Worm (Caenorhabditis elegans) whole organism, young adult: Measurements from ENCODE around the gene F26H11.8.

Source experiments
- B0019.2 ChIP-seq: fragments of 200-800 bp; sonication (Bioruptor generic); conservative IDR thresholded peaks from 2 replicates; pipeline ENCODE4 v1.3.6; 2022; ENCODE audit warnings: missing genetic modification reagents, missing genetic modification characterization, missing compliant biosample characterization
- C17E4.6 ChIP-seq: fragments of 200-800 bp; sonication (Bioruptor generic); IDR thresholded peaks from 2 replicates; pipeline ENCODE4 v1.3.6; 2022; ENCODE audit warnings: missing genetic modification reagents, missing genetic modification characterization, missing compliant biosample characterization
- F55B11.4 ChIP-seq: sonication (generic microtip); optimal IDR thresholded peaks from 2 replicates; lab custom pipeline; 2016; ENCODE audit warnings: missing compliant biosample characterization, missing genetic modification characterization, borderline replicate concordance; ENCODE audit not compliant: insufficient read depth
- F57A8.1 ChIP-seq: fragments of 200-800 bp; sonication (Bioruptor generic); optimal IDR thresholded peaks from 2 replicates; lab custom pipeline; 2018; ENCODE audit warnings: mild to moderate bottlenecking, missing genetic modification characterization, moderate library complexity, missing compliant biosample characterization
- K11D2.4 ChIP-seq: fragments of 200-800 bp; sonication (Bioruptor generic); IDR thresholded peaks from 2 replicates; pipeline ENCODE4 v1.3.6; 2022; ENCODE audit warnings: missing genetic modification reagents, missing genetic modification characterization, missing compliant biosample characterization
- aptf-2 ChIP-seq: fragments of 200-800 bp; sonication (Bioruptor generic); conservative IDR thresholded peaks from 2 replicates; pipeline ENCODE4 v1.3.6; 2022; ENCODE audit warnings: missing genetic modification reagents, missing genetic modification characterization, missing compliant biosample characterization
- attf-3 ChIP-seq: fragments of 200-800 bp; sonication (Bioruptor generic); conservative IDR thresholded peaks from 2 replicates; pipeline ENCODE4 v1.3.6; 2022; ENCODE audit warnings: missing genetic modification reagents, missing genetic modification characterization, missing compliant biosample characterization
- attf-6 ChIP-seq: fragments of 200-800 bp; sonication (Bioruptor generic); IDR thresholded peaks from 2 replicates; pipeline ENCODE4 v1.3.6; 2022; ENCODE audit warnings: missing genetic modification reagents, missing genetic modification characterization, missing compliant biosample characterization
- bed-2 ChIP-seq: fragments of 200-800 bp; sonication (Bioruptor generic); IDR thresholded peaks from 2 replicates; pipeline ENCODE4 v1.3.6; 2022; ENCODE audit warnings: missing genetic modification reagents, missing genetic modification characterization, missing compliant biosample characterization
- ceh-40 ChIP-seq: fragments of 200-800 bp; sonication (Bioruptor generic); IDR thresholded peaks from 2 replicates; pipeline ENCODE4 v1.3.6; 2022; ENCODE audit warnings: missing genetic modification characterization, missing compliant biosample characterization
- ceh-58 ChIP-seq: fragments of 200-800 bp; sonication (Bioruptor generic); IDR thresholded peaks from 2 replicates; pipeline ENCODE4 v1.3.6; 2022; ENCODE audit warnings: missing genetic modification characterization, missing compliant biosample characterization
- chd-7 ChIP-seq: sonication (generic microtip); optimal IDR thresholded peaks from 2 replicates; lab custom pipeline; 2016; ENCODE audit warnings: mild to moderate bottlenecking, missing genetic modification characterization, moderate library complexity, missing compliant biosample characterization
- dox-1 ChIP-seq: fragments of 200-800 bp; sonication (Bioruptor generic); IDR thresholded peaks from 2 replicates; pipeline ENCODE4 v1.3.6; 2022; ENCODE audit warnings: missing genetic modification reagents, missing genetic modification characterization, missing compliant biosample characterization
- dpff-1 ChIP-seq: sonication (generic microtip); optimal IDR thresholded peaks from 2 replicates; lab custom pipeline; 2017; ENCODE audit warnings: mild to moderate bottlenecking, missing genetic modification characterization, missing compliant biosample characterization
- dpl-1 ChIP-seq: fragments of 150-350 bp; optimal IDR thresholded peaks from 2 replicates; lab custom pipeline; 2014; ENCODE audit warnings: missing biosample characterization, missing genetic modification reagents, missing genetic modification characterization
- egl-44 ChIP-seq: fragments of 200-800 bp; sonication (Bioruptor generic); IDR thresholded peaks from 2 replicates; pipeline ENCODE4 v1.3.6; 2022; ENCODE audit warnings: missing genetic modification reagents, missing genetic modification characterization, missing compliant biosample characterization
- fkh-3 ChIP-seq: sonication (generic microtip); optimal IDR thresholded peaks from 2 replicates; lab custom pipeline; 2016; ENCODE audit warnings: mild to moderate bottlenecking, missing genetic modification characterization, missing compliant biosample characterization
- gei-17 ChIP-seq: fragments of 200-800 bp; sonication (Bioruptor generic); optimal IDR thresholded peaks from 2 replicates; lab custom pipeline; 2018; ENCODE audit warnings: mild to moderate bottlenecking, missing genetic modification characterization, missing compliant biosample characterization
- hlh-26 ChIP-seq: fragments of 200-800 bp; sonication (Bioruptor generic); conservative IDR thresholded peaks from 2 replicates; pipeline ENCODE4 v1.3.6; 2022; ENCODE audit warnings: missing genetic modification reagents, missing genetic modification characterization, missing compliant biosample characterization
- hrde-1 ChIP-seq: sonication (generic microtip); optimal IDR thresholded peaks from 2 replicates; lab custom pipeline; 2016; ENCODE audit warnings: missing genetic modification characterization, mild to moderate bottlenecking, missing compliant biosample characterization, moderate library complexity, missing genotype, missing genetic modification reagents, borderline replicate concordance
- hsf-1 ChIP-seq: fragments of 200-800 bp; sonication (Bioruptor generic); IDR thresholded peaks from 2 replicates; pipeline ENCODE4 v1.3.6; 2022; ENCODE audit warnings: missing genetic modification reagents, missing genetic modification characterization, missing compliant biosample characterization
- lin-26 ChIP-seq: fragments of 200-800 bp; sonication (Bioruptor generic); IDR thresholded peaks from 2 replicates; pipeline ENCODE4 v1.3.6; 2022; ENCODE audit warnings: missing genetic modification reagents, missing genetic modification characterization, missing compliant biosample characterization
- lin-40 ChIP-seq: sonication (generic microtip); optimal IDR thresholded peaks from 2 replicates; lab custom pipeline; 2016; ENCODE audit warnings: missing genetic modification characterization, mild to moderate bottlenecking, missing compliant biosample characterization, missing genotype, missing genetic modification reagents
- lin-54 ChIP-seq: fragments of 200-800 bp; sonication (Bioruptor generic); optimal IDR thresholded peaks from 2 replicates; lab custom pipeline; 2018; ENCODE audit warnings: mild to moderate bottlenecking, missing genetic modification characterization, missing compliant biosample characterization
- lir-1 ChIP-seq: fragments of 200-800 bp; sonication (Bioruptor generic); conservative IDR thresholded peaks from 2 replicates; pipeline ENCODE4 v1.3.6; 2022; ENCODE audit warnings: missing genetic modification reagents, missing genetic modification characterization, missing compliant biosample characterization
- madf-3 ChIP-seq: fragments of 200-800 bp; sonication (Bioruptor generic); IDR thresholded peaks from 2 replicates; pipeline ENCODE4 v1.3.6; 2022; ENCODE audit warnings: missing genetic modification reagents, missing genetic modification characterization, missing compliant biosample characterization
- mcd-1 ChIP-seq: fragments of 200-800 bp; sonication (Bioruptor generic); IDR thresholded peaks from 2 replicates; pipeline ENCODE4 v1.3.6; 2022; ENCODE audit warnings: missing genetic modification reagents, missing genetic modification characterization, missing compliant biosample characterization
- mxl-1 ChIP-seq: sonication (generic microtip); optimal IDR thresholded peaks from 2 replicates; lab custom pipeline; 2016; ENCODE audit warnings: missing genetic modification characterization, missing compliant biosample characterization
- nfyb-1 ChIP-seq: fragments of 200-800 bp; sonication (Bioruptor generic); IDR thresholded peaks from 2 replicates; pipeline ENCODE4 v1.3.6; 2022; ENCODE audit warnings: missing genetic modification reagents, missing genetic modification characterization, missing compliant biosample characterization
- pbrm-1 ChIP-seq: fragments of 200-800 bp; sonication (Bioruptor generic); IDR thresholded peaks from 2 replicates; pipeline ENCODE4 v1.3.6; 2022; ENCODE audit warnings: missing genetic modification reagents, missing genetic modification characterization, missing compliant biosample characterization
- sdz-38 ChIP-seq: sonication (generic microtip); optimal IDR thresholded peaks from 2 replicates; lab custom pipeline; 2016; ENCODE audit warnings: missing genotype, missing genetic modification characterization, missing compliant biosample characterization
- snpc-1.1 ChIP-seq: sonication (generic microtip); optimal IDR thresholded peaks from 2 replicates; lab custom pipeline; 2017; ENCODE audit warnings: missing genetic modification characterization, mild to moderate bottlenecking, missing compliant biosample characterization, antibody characterized with exemption, moderate library complexity, missing genotype, missing genetic modification reagents; ENCODE audit not compliant: insufficient read depth
- snpc-4 ChIP-seq, 5 experiments: fragments of 150-350 bp in 1 of 5; sonication (generic microtip) in 4 of 5; optimal IDR thresholded peaks; 2 replicates each; lab custom pipeline; 2014 to 2018; ENCODE audit warnings: missing genetic modification characterization in 5 of 5, missing biosample characterization in 3 of 5, antibody characterized with exemption in 2 of 5, mild to moderate bottlenecking in 2 of 5, missing compliant biosample characterization in 2 of 5, missing genotype in 2 of 5, moderate library complexity in 2 of 5, missing genetic modification reagents in 1 of 5
- sptf-2 ChIP-seq: fragments of 200-800 bp; sonication (Bioruptor generic); optimal IDR thresholded peaks from 2 replicates; lab custom pipeline; 2018; ENCODE audit warnings: mild to moderate bottlenecking, missing genetic modification characterization, missing compliant biosample characterization
- tbp1 ChIP-seq: fragments of 200-800 bp; sonication (Bioruptor generic); optimal IDR thresholded peaks from 2 replicates; lab custom pipeline; 2018; ENCODE audit warnings: mild to moderate bottlenecking, missing genetic modification characterization, missing compliant biosample characterization
- tlf-1 ChIP-seq: fragments of 200-800 bp; sonication (Bioruptor generic); optimal IDR thresholded peaks from 2 replicates; lab custom pipeline; 2018; ENCODE audit warnings: mild to moderate bottlenecking, missing genetic modification characterization, missing compliant biosample characterization
- unc-62 ChIP-seq: fragments of 150-350 bp; optimal IDR thresholded peaks from 2 replicates; lab custom pipeline; 2014; ENCODE audit warnings: missing biosample characterization, missing genetic modification reagents, missing genetic modification characterization
- xnd-1 ChIP-seq: sonication (generic microtip); optimal IDR thresholded peaks from 2 replicates; lab custom pipeline; 2016; ENCODE audit warnings: missing genotype, missing genetic modification reagents, missing genetic modification characterization, missing compliant biosample characterization
- ztf-22 ChIP-seq: fragments of 200-800 bp; sonication (Bioruptor generic); optimal IDR thresholded peaks from 2 replicates; lab custom pipeline; 2018; ENCODE audit warnings: mild to moderate bottlenecking, missing genetic modification characterization, moderate library complexity, missing compliant biosample characterization
- ztf-25 ChIP-seq: fragments of 200-800 bp; sonication (Bioruptor generic); IDR thresholded peaks from 2 replicates; pipeline ENCODE4 v1.3.6; 2022; ENCODE audit warnings: missing genetic modification reagents, missing genetic modification characterization, missing compliant biosample characterization
- ztf-6 ChIP-seq: fragments of 200-800 bp; sonication (Bioruptor generic); IDR thresholded peaks from 2 replicates; pipeline ENCODE4 v1.3.6; 2022; ENCODE audit warnings: missing genetic modification reagents, missing genetic modification characterization, missing compliant biosample characterization

Gene F26H11.8

DNA sequence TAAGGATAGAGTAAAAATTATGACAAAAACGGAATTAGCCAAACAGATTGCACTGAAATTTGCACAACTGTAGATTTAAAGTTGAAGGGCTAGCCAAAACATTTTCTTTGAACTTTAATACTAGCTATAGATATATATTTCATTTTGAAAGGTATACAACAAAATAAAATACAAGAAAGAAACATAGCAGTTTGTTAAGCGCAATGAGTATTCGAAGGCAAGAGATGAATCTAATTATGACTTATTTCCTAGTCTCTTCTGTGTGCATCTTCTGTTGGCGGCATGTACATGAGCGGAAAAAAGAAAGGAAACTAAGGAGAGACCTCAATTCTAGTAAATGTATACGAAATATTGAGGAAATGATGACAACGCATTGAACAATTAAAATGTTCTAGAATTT, 43.8 kb downstream of the F26H11.8 start:
- no peak for TF ChIP-seq lin-26 (GFP tag; lab: Robert Waterston, UW)
- TF ChIP-seq mcd-1 = no peak
- TF ChIP-seq tbp1 (GFP tag; lab: Kevin White, UChicago) = no peak
- no peak for TF ChIP-seq dox-1 (GFP tag; lab: Robert Waterston, UW)
- no peak for TF ChIP-seq egl-44
- TF ChIP-seq hrde-1 (tag; lab: Kevin White, UChicago) = no peak
- no peak for TF ChIP-seq F55B11.4 (tag; lab: Kevin White, UChicago)
- TF ChIP-seq lin-40 (tag; lab: Kevin White, UChicago) = no peak
- TF ChIP-seq ztf-6 (GFP tag; lab: Robert Waterston, UW) = no peak
- no peak for TF ChIP-seq ceh-58 (GFP tag; lab: Robert Waterston, UW)
- TF ChIP-seq pbrm-1 (GFP tag; lab: Robert Waterston, UW) = no peak
- no peak for TF ChIP-seq lir-1 (GFP tag; lab: Robert Waterston, UW)
- TF ChIP-seq attf-6 (GFP tag; lab: Robert Waterston, UW) = no peak
- TF ChIP-seq F57A8.1 (GFP tag; lab: Kevin White, UChicago) = no peak

ce11 chrII:14433712-14434352, 45.5 kb downstream of the F26H11.8 start:
- TF ChIP-seq attf-3 (GFP tag; lab: Robert Waterston, UW) (no peak), gei-17 (GFP tag; lab: Kevin White, UChicago) (no peak), bed-2 (GFP tag; lab: Robert Waterston, UW) (no peak), ceh-40 (GFP tag; lab: Robert Waterston, UW) (no peak), ztf-22 (GFP tag; lab: Kevin White, UChicago) (no peak), chd-7 (tag; lab: Kevin White, UChicago) (peak; percentile 8)
- TF ChIP-seq, all 124 proteins: peak for 1

ce11 chrII:14437116-14437515, 48.8 kb downstream of the F26H11.8 start:
- TF ChIP-seq B0019.2 (GFP tag; lab: Robert Waterston, UW) (no peak), C17E4.6 (GFP tag; lab: Robert Waterston, UW) (no peak), nfyb-1 (GFP tag; lab: Robert Waterston, UW) (no peak), F57A8.1 (GFP tag; lab: Kevin White, UChicago) (no peak), sptf-2 (GFP tag; lab: Kevin White, UChicago) (no peak), sdz-38 (tag; lab: Kevin White, UChicago) (no peak), madf-3 (GFP tag; lab: Robert Waterston, UW) (no peak), ceh-40 (GFP tag; lab: Robert Waterston, UW) (no peak), snpc-1.1 (no peak), tlf-1 (GFP tag; lab: Kevin White, UChicago) (no peak), unc-62 (GFP tag; lab: Kevin White, UChicago) (no peak), hlh-26 (GFP tag; lab: Robert Waterston, UW) (no peak)
- TF ChIP-seq, all 124 proteins: peak for 0

DNA sequence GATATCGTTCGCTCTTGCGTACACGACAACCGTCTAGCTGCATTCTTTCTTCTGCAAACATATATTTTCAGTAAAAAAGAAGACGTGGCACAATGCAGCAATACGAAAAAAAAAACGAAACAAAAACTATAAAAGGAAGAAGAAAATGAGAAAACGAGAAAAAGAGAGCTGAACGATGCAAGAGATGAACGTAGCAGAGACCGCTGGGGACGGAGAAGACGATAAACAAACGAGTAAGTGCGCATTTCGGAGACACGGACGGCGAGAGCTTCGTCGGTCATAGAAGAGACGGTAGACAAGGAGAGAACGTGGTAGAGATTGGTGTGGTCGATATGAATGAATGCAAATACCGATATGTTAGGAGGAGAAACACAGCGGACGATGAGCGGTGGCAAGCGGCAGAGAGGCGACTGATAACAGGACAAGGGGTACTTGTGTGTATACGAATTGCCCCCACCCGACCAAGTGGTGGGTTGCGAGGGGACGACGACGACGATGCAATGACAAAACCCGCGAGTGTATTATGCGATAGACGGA, 49.7 kb downstream of the F26H11.8 start, which contains the start of gene K04B12.2:
K04B12.2 (minus strand) TSS at position 51 of the 537 bp plus-strand sequence.
- TF ChIP-seq lin-54 (GFP tag; lab: Kevin White, UChicago) (peak; percentile 44), fkh-3 (tag; lab: Kevin White, UChicago) (no peak), unc-62 (GFP tag; lab: Kevin White, UChicago) (no peak), dpff-1 (no peak), pbrm-1 (GFP tag; lab: Robert Waterston, UW) (no peak), K11D2.4 (GFP tag; lab: Robert Waterston, UW) (no peak), snpc-4 (GFP tag; optimal IDR thresholded peaks at IDR 0.05; lab: Kevin White, UChicago) (no peak), snpc-4 (tag; optimal IDR thresholded peaks at IDR 0.05; lab: Kevin White, UChicago) (peak in 1 of 4 experiments; percentile 24), lin-26 (GFP tag; lab: Robert Waterston, UW) (peak; percentile 26; the same call in 1 of the 2 replicates), dpl-1 (no peak), ztf-22 (GFP tag; lab: Kevin White, UChicago) (no peak), chd-7 (tag; lab: Kevin White, UChicago) (peak; percentile 2), mxl-1 (no peak), hsf-1 (GFP tag; lab: Robert Waterston, UW) (no peak), ztf-25 (no peak), xnd-1 (tag; lab: Kevin White, UChicago) (no peak), dox-1 (GFP tag; lab: Robert Waterston, UW) (peak; percentile 85), aptf-2 (no peak)
